Worm (Caenorhabditis elegans): ENCODE measurements around the gene del-5.

- no peak for TF ChIP-seq pha-4 (tag; optimal IDR thresholded peaks at IDR 0.05)
- no peak for TF ChIP-seq sdz-38 (tag; optimal IDR thresholded peaks at IDR 0.05)
- TF ChIP-seq unc-62 (GFP tag; optimal IDR thresholded peaks at IDR 0.05), result no peak
- TF ChIP-seq T26A5.8 (tag; optimal IDR thresholded peaks at IDR 0.05), result no peak
- TF ChIP-seq F37B4.10 (GFP tag; IDR thresholded peaks at IDR 0.05), result no peak
- TF ChIP-seq Y53F4B.3 (GFP tag; IDR thresholded peaks at IDR 0.05), result no peak
- TF ChIP-seq ama-1 (optimal IDR thresholded peaks at IDR 0.05), result no peak
- TF ChIP-seq ama-1 (GFP tag; optimal IDR thresholded peaks at IDR 0.05), result no peak
- no peak for TF ChIP-seq hmg-20 (GFP tag; IDR thresholded peaks at IDR 0.05)
- TF ChIP-seq unc-130 (GFP tag; optimal IDR thresholded peaks at IDR 0.05), result no peak
- TF ChIP-seq ets-4 (GFP tag; optimal IDR thresholded peaks at IDR 0.05), result no peak
- no peak for TF ChIP-seq ceh-40 (GFP tag; IDR thresholded peaks at IDR 0.05)
- TF ChIP-seq lin-54 (GFP tag; optimal IDR thresholded peaks at IDR 0.05), result no peak
Measured at ce11 chrX:11028617-11029016, 20.6 kb upstream of the del-5 start, which contains the start of gene ldb-1.

Measured in whole organism, young adult.